Worm (Caenorhabditis elegans): Measurements from ENCODE around the gene ugt-4.

The ugt-4 gene

DNA sequence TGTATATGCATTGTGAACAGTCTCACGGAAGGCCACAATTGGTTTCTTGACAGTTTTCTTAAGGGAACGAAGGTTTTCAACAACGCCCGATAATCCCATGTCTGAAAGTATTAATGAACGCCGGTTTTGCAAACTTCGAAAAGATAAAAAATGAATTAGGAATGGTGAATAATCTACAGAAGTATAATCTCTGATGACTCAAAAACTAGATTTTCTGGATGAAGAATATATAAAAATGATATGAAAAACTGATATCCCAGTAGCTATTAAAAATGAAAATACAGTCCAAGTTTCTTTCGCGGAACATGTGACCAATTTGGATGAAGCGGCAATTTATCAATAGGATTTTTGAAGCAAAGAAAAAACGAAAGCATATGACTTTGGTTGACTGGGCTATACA lies 18.9 kb upstream of the ugt-4 start, which contains the start of gene ZC443.3:
Gene ZC443.3, minus strand, starts transcription at position 101 of the 400 bp plus-strand sequence.
- TF ChIP-seq pag-3 (tag; optimal IDR thresholded peaks at IDR 0.05; ENCODE audit: borderline replicate concordance, insufficient read depth) (peak; percentile 31), dsc-1 (tag; optimal IDR thresholded peaks at IDR 0.05) (no peak), ztf-11 (tag; optimal IDR thresholded peaks at IDR 0.05) (no peak), blmp-1 (tag; optimal IDR thresholded peaks at IDR 0.05) (peak; percentile 82), F16B12.6 (tag; optimal IDR thresholded peaks at IDR 0.05) (no peak), snpc-4 (tag; optimal IDR thresholded peaks at IDR 0.05) (no peak), unc-130 (tag; optimal IDR thresholded peaks at IDR 0.05) (no peak), nhr-28 (tag; optimal IDR thresholded peaks at IDR 0.05) (no peak)

ce11 chrV:12811810-12812209 lies 16.7 kb upstream of the ugt-4 start:
- no peak for TF ChIP-seq sptf-1 (tag; optimal IDR thresholded peaks at IDR 0.05)
- no peak for TF ChIP-seq efl-1 (optimal IDR thresholded peaks at IDR 0.05)
- TF ChIP-seq efl-1 (GFP tag; optimal IDR thresholded peaks at IDR 0.05 in 1 of 2): peak in 1 of 2 experiments; percentile 43
- TF ChIP-seq egl-27 (tag; optimal IDR thresholded peaks at IDR 0.05): no peak
- TF ChIP-seq ama-1 (optimal IDR thresholded peaks at IDR 0.05): peak; percentile 55
- peak; percentile 50 for TF ChIP-seq pax-3 (tag; optimal IDR thresholded peaks at IDR 0.05)
- no peak for TF ChIP-seq elt-3 (tag; optimal IDR thresholded peaks at IDR 0.05)
- peak; percentile 4 for TF ChIP-seq rnt-1 (tag; optimal IDR thresholded peaks at IDR 0.05)
- no peak for TF ChIP-seq ets-5 (GFP tag; IDR thresholded peaks at IDR 0.05)

ce11 chrV:12811126-12811525 lies 16.0 kb upstream of the ugt-4 start, which contains the start of gene ZC443.2:
Gene ZC443.2 (minus strand): TSS chrV:12811192.
- TF ChIP-seq nhr-85 (tag) (no peak), fkh-8 (tag; optimal IDR thresholded peaks at IDR 0.05) (no peak), snpc-4 (tag; optimal IDR thresholded peaks at IDR 0.05) (no peak), ztf-11 (tag; optimal IDR thresholded peaks at IDR 0.05) (no peak), ets-5 (GFP tag; IDR thresholded peaks at IDR 0.05) (no peak), fkh-10 (GFP tag; optimal IDR thresholded peaks at IDR 0.05) (no peak), pag-3 (tag; optimal IDR thresholded peaks at IDR 0.05; ENCODE audit: borderline replicate concordance, insufficient read depth) (no peak), vab-15 (tag; optimal IDR thresholded peaks at IDR 0.05) (no peak), lin-14 (GFP tag; optimal IDR thresholded peaks at IDR 0.05) (no peak), jun-1 (tag; optimal IDR thresholded peaks at IDR 0.05) (no peak)

ce11 chrV:12809876-12810275 lies 14.7 kb upstream of the ugt-4 start, which contains the start of gene ZC443.1:
Gene ZC443.1 (minus strand): TSS chrV:12810080.
- TF ChIP-seq nhr-85 (tag) (peak; percentile 65), efl-1 (optimal IDR thresholded peaks at IDR 0.05) (no peak), efl-1 (GFP tag; optimal IDR thresholded peaks at IDR 0.05 in 1 of 2) (peak in 1 of 2 experiments; percentile 54), sptf-1 (tag; optimal IDR thresholded peaks at IDR 0.05) (no peak)

DNA sequence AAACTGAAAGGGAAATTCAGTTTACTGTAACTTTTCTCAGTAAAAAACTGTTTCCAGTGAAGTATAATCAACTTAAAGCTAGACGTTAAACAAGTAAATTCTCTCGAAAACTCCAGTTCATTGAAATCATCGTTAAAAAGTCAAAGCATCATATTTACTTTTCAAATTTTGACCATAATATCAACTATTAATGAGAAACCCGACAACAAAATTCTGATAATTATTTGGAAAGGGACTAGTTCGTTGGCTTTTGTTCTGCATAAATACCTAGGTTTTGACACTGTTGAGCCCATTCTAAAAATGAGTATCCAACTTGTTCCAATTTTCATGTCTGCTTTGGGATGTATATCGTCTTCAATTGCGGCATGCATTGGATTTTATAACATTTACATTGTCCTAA lies 11.1 kb upstream of the ugt-4 start, which contains the start of gene ZC443.7:
Gene ZC443.7, plus strand, starts transcription at position 301 of the 400 bp plus-strand sequence.
- no peak for TF ChIP-seq hpl-2 (GFP tag; optimal IDR thresholded peaks at IDR 0.05)
- TF ChIP-seq nhr-19 (GFP tag; conservative IDR thresholded peaks at IDR 0.05): no peak
- TF ChIP-seq elt-2 (tag; optimal IDR thresholded peaks at IDR 0.05): no peak
- TF ChIP-seq pax-3 (tag; optimal IDR thresholded peaks at IDR 0.05): no peak
- TF ChIP-seq F16B12.6 (tag; optimal IDR thresholded peaks at IDR 0.05): no peak
- TF ChIP-seq C16A3.4 (tag; optimal IDR thresholded peaks at IDR 0.05): no peak
- TF ChIP-seq snu-23 (GFP tag; optimal IDR thresholded peaks at IDR 0.05): no peak
- no peak for TF ChIP-seq nhr-47 (tag; optimal IDR thresholded peaks at IDR 0.05)
- TF ChIP-seq nhr-76 (tag; optimal IDR thresholded peaks at IDR 0.05): no peak
- TF ChIP-seq ces-1 (GFP tag; optimal IDR thresholded peaks at IDR 0.05): no peak
- TF ChIP-seq zag-1 (tag; optimal IDR thresholded peaks at IDR 0.05): no peak
- TF ChIP-seq nhr-84 (tag; optimal IDR thresholded peaks at IDR 0.05): no peak

DNA sequence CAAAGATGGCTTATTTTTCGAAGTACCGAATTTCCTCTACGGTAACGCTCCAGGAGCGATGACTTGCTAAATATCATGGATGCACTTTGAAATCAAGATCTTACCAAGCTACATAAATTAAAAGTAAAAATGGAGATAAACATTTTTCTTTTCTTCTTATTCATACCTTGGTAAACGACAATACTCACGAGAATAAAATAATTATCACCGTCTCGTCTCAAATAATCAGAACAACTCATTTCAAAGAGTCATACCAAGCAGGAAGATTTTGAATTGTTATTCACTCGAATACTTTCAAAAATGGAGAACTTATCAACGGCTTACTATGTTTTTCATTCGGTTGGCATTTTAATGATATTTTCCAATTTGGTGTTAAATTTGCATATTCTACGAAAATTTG lies 8.1 kb upstream of the ugt-4 start, which contains the start of gene srbc-45:
Gene srbc-45, plus strand, starts transcription at position 301 of the 400 bp plus-strand sequence.
- no peak for TF ChIP-seq sup-37 (GFP tag; optimal IDR thresholded peaks at IDR 0.05)
- no peak for TF ChIP-seq elt-3 (tag; optimal IDR thresholded peaks at IDR 0.05)
- TF ChIP-seq unc-98 (GFP tag; IDR thresholded peaks at IDR 0.05): no peak
- no peak for TF ChIP-seq mdl-1 (tag; optimal IDR thresholded peaks at IDR 0.05)
- TF ChIP-seq fkh-8 (tag; optimal IDR thresholded peaks at IDR 0.05): no peak
- TF ChIP-seq egl-27 (tag; optimal IDR thresholded peaks at IDR 0.05): no peak
- TF ChIP-seq sptf-1 (tag; optimal IDR thresholded peaks at IDR 0.05): no peak
- no peak for TF ChIP-seq dsc-1 (tag; optimal IDR thresholded peaks at IDR 0.05)
- TF ChIP-seq unc-130 (tag; optimal IDR thresholded peaks at IDR 0.05): no peak
- TF ChIP-seq nhr-71 (tag; optimal IDR thresholded peaks at IDR 0.05): no peak
- no peak for TF ChIP-seq nhr-237 (tag; optimal IDR thresholded peaks at IDR 0.05)
- no peak for TF ChIP-seq aha-1 (tag; optimal IDR thresholded peaks at IDR 0.05)
- TF ChIP-seq F16B12.6 (tag; optimal IDR thresholded peaks at IDR 0.05): no peak
- no peak for TF ChIP-seq unc-62 (GFP tag; optimal IDR thresholded peaks at IDR 0.05)
- no peak for TF ChIP-seq blmp-1 (tag; optimal IDR thresholded peaks at IDR 0.05)
